Worm (Caenorhabditis elegans): ENCODE results near the gene K03H1.9.

K03H1.9 gene

DNA sequence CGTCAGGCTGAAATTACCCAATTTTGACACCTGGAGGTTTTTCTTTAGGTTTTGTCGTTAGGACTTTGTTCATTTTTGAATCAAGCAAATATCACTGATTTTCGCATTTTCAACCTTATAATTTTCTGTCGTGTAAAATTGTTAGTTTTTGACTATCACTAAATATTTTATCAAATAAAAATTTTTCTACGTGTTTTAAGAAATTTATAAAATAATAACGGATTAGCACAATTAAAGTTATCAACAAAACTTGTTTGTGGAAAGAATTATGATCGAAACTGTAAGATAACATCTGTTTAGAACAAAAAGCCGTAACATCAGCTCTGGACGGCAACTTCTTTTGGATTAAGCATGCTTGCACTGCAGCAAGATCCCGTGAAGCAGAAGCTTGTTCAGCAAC, 18.4 kb downstream of the K03H1.9 start, which contains the start of gene cbp-2:
Gene cbp-2, plus strand, starts transcription at position 301 of the 400 bp plus-strand sequence.
- TF ChIP-seq zfp-3 (GFP tag; conservative IDR thresholded peaks at IDR 0.05), result no peak
- TF ChIP-seq vab-7 (GFP tag; IDR thresholded peaks at IDR 0.05), result no peak
- no peak for TF ChIP-seq egl-43 (GFP tag; IDR thresholded peaks at IDR 0.05)
- TF ChIP-seq daf-8 (GFP tag; IDR thresholded peaks at IDR 0.05), result no peak
- no peak for TF ChIP-seq skn-1 (tag; optimal IDR thresholded peaks at IDR 0.05)

DNA sequence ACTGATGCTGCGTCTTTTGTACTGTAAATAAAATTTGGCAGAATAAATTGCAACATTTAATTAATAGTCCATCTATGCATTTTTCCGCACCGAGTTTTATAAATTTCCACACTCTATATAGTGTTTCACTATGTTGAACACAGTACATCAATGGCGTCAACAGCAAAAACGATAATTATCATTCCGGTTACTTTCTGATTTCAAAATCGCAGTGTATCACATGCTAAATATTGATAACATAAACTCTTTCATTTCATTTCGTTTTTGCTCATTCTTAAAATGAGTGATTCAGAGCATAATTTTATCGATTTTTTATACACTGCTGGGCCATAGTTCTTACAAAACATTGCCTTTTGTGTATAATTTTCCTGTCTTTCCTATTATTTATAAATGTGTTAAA, 19.0 kb downstream of the K03H1.9 start:
- no peak for TF ChIP-seq nhr-6 (tag; optimal IDR thresholded peaks at IDR 0.05)
- no peak for TF ChIP-seq daf-16 (GFP tag; optimal IDR thresholded peaks at IDR 0.05)
- TF ChIP-seq daf-16 (tag; optimal IDR thresholded peaks at IDR 0.05), result peak; percentile 86
- TF ChIP-seq madf-5 (GFP tag; IDR thresholded peaks at IDR 0.05), result no peak
- peak; percentile 9 for TF ChIP-seq pqm-1 (tag; optimal IDR thresholded peaks at IDR 0.05)
- peak; percentile 38 for TF ChIP-seq dve-1 (tag; optimal IDR thresholded peaks at IDR 0.05; ENCODE audit: insufficient read depth)
- peak; percentile 16 for TF ChIP-seq hlh-30 (tag; optimal IDR thresholded peaks at IDR 0.05; ENCODE audit: insufficient read depth)
- peak; percentile 11 for TF ChIP-seq hlh-11 (tag; optimal IDR thresholded peaks at IDR 0.05)
- no peak for TF ChIP-seq nhr-10 (tag; optimal IDR thresholded peaks at IDR 0.05)
- peak; percentile 11 for TF ChIP-seq nhr-77 (tag; optimal IDR thresholded peaks at IDR 0.05)
- TF ChIP-seq nhr-28 (tag; optimal IDR thresholded peaks at IDR 0.05), result peak; percentile 56

ce11 chrIII:9920764-9921163, 20.5 kb downstream of the K03H1.9 start, which contains the start of gene F40F12.3:
Gene F40F12.3 (minus strand): TSS chrIII:9920864.
- TF ChIP-seq ces-1 (GFP tag; optimal IDR thresholded peaks at IDR 0.05) (no peak), mxl-3 (GFP tag; optimal IDR thresholded peaks at IDR 0.05) (no peak), fkh-10 (GFP tag; optimal IDR thresholded peaks at IDR 0.05) (no peak)

- TF ChIP-seq spr-1 (tag; optimal IDR thresholded peaks at IDR 0.05) (no peak), aha-1 (tag) (peak; percentile 59), gei-8 (GFP tag; optimal IDR thresholded peaks at IDR 0.05) (no peak), nhr-48 (tag; optimal IDR thresholded peaks at IDR 0.05) (no peak), hlh-11 (tag; optimal IDR thresholded peaks at IDR 0.05) (peak; percentile 49), lsy-2 (tag; optimal IDR thresholded peaks at IDR 0.05) (peak in 1 of 2 experiments; percentile 3), nhr-111 (GFP tag; optimal IDR thresholded peaks at IDR 0.05) (no peak), nhr-41 (GFP tag; IDR thresholded peaks at IDR 0.05) (no peak), vab-7 (GFP tag; IDR thresholded peaks at IDR 0.05) (no peak), spr-3 (GFP tag; optimal IDR thresholded peaks at IDR 0.05) (no peak), mxl-3 (GFP tag; optimal IDR thresholded peaks at IDR 0.05) (peak; percentile 25), ztf-7 (tag; optimal IDR thresholded peaks at IDR 0.05) (no peak), skn-1 (tag; optimal IDR thresholded peaks at IDR 0.05) (no peak), nhr-10 (tag; optimal IDR thresholded peaks at IDR 0.05) (no peak), D1046.2 (GFP tag; IDR thresholded peaks at IDR 0.05) (no peak), ceh-32 (tag; optimal IDR thresholded peaks at IDR 0.05; ENCODE audit: poor library complexity) (no peak), hmg-1.1 (GFP tag; IDR thresholded peaks at IDR 0.05) (no peak), duxl-1 (tag; optimal IDR thresholded peaks at IDR 0.05; ENCODE audit: poor library complexity) (no peak), madf-5 (GFP tag; IDR thresholded peaks at IDR 0.05) (no peak), ZK546.5 (tag; optimal IDR thresholded peaks at IDR 0.05) (no peak), F49E8.2 (tag; optimal IDR thresholded peaks at IDR 0.05; ENCODE audit: borderline replicate concordance) (no peak), daf-12 (tag; optimal IDR thresholded peaks at IDR 0.05) (no peak), dve-1 (tag; optimal IDR thresholded peaks at IDR 0.05; ENCODE audit: insufficient read depth) (peak; percentile 75), ceh-28 (tag; optimal IDR thresholded peaks at IDR 0.05) (no peak), lin-13 (GFP tag; optimal IDR thresholded peaks at IDR 0.05) (no peak), sdz-12 (GFP tag; optimal IDR thresholded peaks at IDR 0.05) (no peak), dmd-9 (GFP tag; IDR thresholded peaks at IDR 0.05) (no peak), daf-16 (GFP tag; optimal IDR thresholded peaks at IDR 0.05) (no peak), daf-16 (tag; optimal IDR thresholded peaks at IDR 0.05) (peak; percentile 99), T20F7.1 (GFP tag; optimal IDR thresholded peaks at IDR 0.05) (peak; percentile 14), nhr-28 (tag; optimal IDR thresholded peaks at IDR 0.05) (peak; percentile 61), hlh-30 (tag; optimal IDR thresholded peaks at IDR 0.05; ENCODE audit: insufficient read depth) (peak; percentile 67), pqm-1 (tag; optimal IDR thresholded peaks at IDR 0.05) (peak; percentile 94), nhr-77 (tag; optimal IDR thresholded peaks at IDR 0.05) (peak; percentile 40), php-3 (GFP tag; IDR thresholded peaks at IDR 0.05) (0 out of 2 replicates have a peak, but pooled peaks have one; percentile 12), dmd-6 (GFP tag; IDR thresholded peaks at IDR 0.05) (peak; percentile 76), zfp-2 (tag; optimal IDR thresholded peaks at IDR 0.05) (no peak)
These were observed 27.6 kb downstream of the K03H1.9 start, which contains the start of gene cbp-3 for ce11 chrIII:9913722-9914121. Gene cbp-3 (plus strand): TSS chrIII:9913993.

Measured in whole organism, L4 larva.